Worm (Caenorhabditis elegans) whole organism, L2 larva: Measurements from ENCODE around the gene H10E21.5.
A peak's percentile ranks its signal among the peaks of the same experiment; 100 is the strongest.

ENCODE experiments used
- C34F6.9 ChIP-seq: fragments of 150-350 bp; optimal IDR thresholded peaks from 2 replicates; lab custom pipeline; 2014; ENCODE audit warnings: missing biosample characterization, missing genetic modification characterization
- F13H6.1 ChIP-seq: sonication (generic microtip); optimal IDR thresholded peaks from 2 replicates; lab custom pipeline; 2016; ENCODE audit warnings: missing genetic modification characterization, missing compliant biosample characterization
- R02D3.7 ChIP-seq: fragments of 150-350 bp; optimal IDR thresholded peaks from 2 replicates; lab custom pipeline; 2014; ENCODE audit warnings: missing biosample characterization, missing genetic modification characterization
- ZK546.5 ChIP-seq: sonication (generic microtip); optimal IDR thresholded peaks from 2 replicates; lab custom pipeline; 2017; ENCODE audit warnings: missing biosample characterization, missing genetic modification characterization
- alr-1 ChIP-seq: fragments of 150-350 bp; optimal IDR thresholded peaks from 2 replicates; lab custom pipeline; 2014; ENCODE audit warnings: missing biosample characterization, missing genetic modification characterization
- aly-2 ChIP-seq: fragments of 150-350 bp; optimal IDR thresholded peaks from 2 replicates; lab custom pipeline; 2014; ENCODE audit warnings: missing biosample characterization, missing genetic modification characterization
- ama-1 ChIP-seq: fragments of 150-350 bp; optimal IDR thresholded peaks from 2 replicates; lab custom pipeline; 2018; ENCODE audit warnings: inconsistent platforms
- blmp-1 ChIP-seq: sonication (generic microtip); optimal IDR thresholded peaks from 2 replicates; lab custom pipeline; 2017; ENCODE audit warnings: missing genetic modification characterization, mild to moderate bottlenecking, missing compliant biosample characterization, antibody characterized with exemption, moderate library complexity; ENCODE audit not compliant: insufficient read depth
- ceh-16 ChIP-seq: fragments of 150-350 bp; optimal IDR thresholded peaks from 2 replicates; lab custom pipeline; 2014; ENCODE audit warnings: missing biosample characterization, missing genetic modification characterization
- ceh-82 ChIP-seq: fragments of 150-350 bp; optimal IDR thresholded peaks from 2 replicates; lab custom pipeline; 2014; ENCODE audit warnings: missing biosample characterization, missing genetic modification characterization
- crh-2 ChIP-seq: sonication (generic microtip); optimal IDR thresholded peaks from 2 replicates; lab custom pipeline; 2017; ENCODE audit warnings: missing biosample characterization, missing genetic modification characterization
- dmd-4 ChIP-seq: sonication (generic microtip); optimal IDR thresholded peaks from 2 replicates; lab custom pipeline; 2017; ENCODE audit warnings: missing biosample characterization, missing genetic modification characterization
- egl-27 ChIP-seq: sonication (generic microtip); optimal IDR thresholded peaks from 3 replicates; lab custom pipeline; 2017; ENCODE audit warnings: missing biosample characterization, missing genetic modification reagents, missing genetic modification characterization
- elt-1 ChIP-seq: fragments of 150-350 bp; optimal IDR thresholded peaks from 2 replicates; lab custom pipeline; 2014; ENCODE audit warnings: missing biosample characterization, missing genetic modification characterization
- elt-3 ChIP-seq: sonication (generic microtip); optimal IDR thresholded peaks from 2 replicates; lab custom pipeline; 2017; ENCODE audit warnings: missing biosample characterization, missing genetic modification characterization
- fos-1 ChIP-seq: fragments of 150-350 bp; optimal IDR thresholded peaks from 2 replicates; lab custom pipeline; 2014; ENCODE audit warnings: missing biosample characterization, missing genetic modification characterization
- gmeb-1 ChIP-seq: fragments of 150-350 bp; optimal IDR thresholded peaks from 2 replicates; lab custom pipeline; 2014; ENCODE audit warnings: missing biosample characterization, missing genetic modification characterization
- lin-11 ChIP-seq: fragments of 150-350 bp; sonication (generic microtip); optimal IDR thresholded peaks from 2 replicates; lab custom pipeline; 2014; ENCODE audit warnings: missing biosample characterization, missing genetic modification characterization, inconsistent platforms, mixed read lengths
- lin-13 ChIP-seq: fragments of 150-350 bp; optimal IDR thresholded peaks from 2 replicates; lab custom pipeline; 2014; ENCODE audit warnings: missing biosample characterization, missing genetic modification reagents, missing genetic modification characterization
- lin-39 ChIP-seq: fragments of 150-350 bp; optimal IDR thresholded peaks from 2 replicates; lab custom pipeline; 2014; ENCODE audit warnings: missing biosample characterization, missing genetic modification reagents, missing genetic modification characterization
- lsy-2 ChIP-seq, 2 experiments: fragments of 150-350 bp in 1 of 2; sonication (generic microtip) in 1 of 2; optimal IDR thresholded peaks; 2 replicates each; lab custom pipeline; 2014 to 2017; ENCODE audit warnings: missing biosample characterization in 2 of 2, missing genetic modification characterization in 2 of 2
- mab-5 ChIP-seq: fragments of 150-350 bp; optimal IDR thresholded peaks from 2 replicates; lab custom pipeline; 2014; ENCODE audit warnings: missing biosample characterization, missing genetic modification characterization
- mbf-1 ChIP-seq: sonication (generic microtip); optimal IDR thresholded peaks from 2 replicates; lab custom pipeline; 2017; ENCODE audit warnings: missing biosample characterization, missing genetic modification characterization
- mdl-1 ChIP-seq, 2 experiments: fragments of 150-350 bp in 1 of 2; sonication (generic microtip) in 1 of 2; optimal IDR thresholded peaks; 2 replicates each; lab custom pipeline; 2017; ENCODE audit warnings: missing biosample characterization in 2 of 2, missing genetic modification characterization in 2 of 2
- nhr-10 ChIP-seq: sonication (generic microtip); optimal IDR thresholded peaks from 2 replicates; lab custom pipeline; 2017; ENCODE audit warnings: missing biosample characterization, missing genetic modification characterization
- nhr-11 ChIP-seq: fragments of 150-350 bp; optimal IDR thresholded peaks from 2 replicates; lab custom pipeline; 2014; ENCODE audit warnings: missing biosample characterization, missing genetic modification characterization
- nhr-12 ChIP-seq: fragments of 150-350 bp; optimal IDR thresholded peaks from 2 replicates; lab custom pipeline; 2014; ENCODE audit warnings: missing biosample characterization, missing genetic modification characterization
- nhr-129 ChIP-seq: fragments of 150-350 bp; optimal IDR thresholded peaks from 2 replicates; lab custom pipeline; 2014; ENCODE audit warnings: missing biosample characterization, missing genetic modification characterization
- nhr-21 ChIP-seq: fragments of 150-350 bp; optimal IDR thresholded peaks from 2 replicates; lab custom pipeline; 2014; ENCODE audit warnings: missing biosample characterization, missing genetic modification characterization
- nhr-23 ChIP-seq: fragments of 150-350 bp; optimal IDR thresholded peaks from 2 replicates; lab custom pipeline; 2014; ENCODE audit warnings: missing biosample characterization, missing genetic modification reagents, missing genetic modification characterization
- nhr-237 ChIP-seq: fragments of 150-350 bp; optimal IDR thresholded peaks from 2 replicates; lab custom pipeline; 2014; ENCODE audit warnings: missing biosample characterization, missing genetic modification characterization
- nhr-6 ChIP-seq: fragments of 150-350 bp; optimal IDR thresholded peaks from 2 replicates; lab custom pipeline; 2014; ENCODE audit warnings: missing biosample characterization, missing genetic modification characterization
- nhr-77 ChIP-seq: fragments of 150-350 bp; optimal IDR thresholded peaks from 2 replicates; lab custom pipeline; 2014; ENCODE audit warnings: missing biosample characterization, missing genetic modification characterization
- peb-1 ChIP-seq: fragments of 150-350 bp; optimal IDR thresholded peaks from 2 replicates; lab custom pipeline; 2014; ENCODE audit warnings: missing biosample characterization, missing genetic modification characterization
- sem-4 ChIP-seq: fragments of 150-350 bp; optimal IDR thresholded peaks from 2 replicates; lab custom pipeline; 2014; ENCODE audit warnings: missing biosample characterization, missing genetic modification reagents, missing genetic modification characterization
- sma-3 ChIP-seq: sonication (generic microtip); optimal IDR thresholded peaks from 2 replicates; lab custom pipeline; 2016; ENCODE audit warnings: missing genetic modification reagents, missing genetic modification characterization, missing compliant biosample characterization
- sma-9 ChIP-seq, 2 experiments: fragments of 150-350 bp in 1 of 2; sonication (generic microtip) in 1 of 2; optimal IDR thresholded peaks; 2 replicates each; lab custom pipeline; 2014 to 2016; ENCODE audit warnings: missing genetic modification characterization in 2 of 2, mild to moderate bottlenecking in 1 of 2, missing biosample characterization in 1 of 2, missing compliant biosample characterization in 1 of 2, missing genetic modification reagents in 1 of 2, moderate library complexity in 1 of 2
- snpc-4 ChIP-seq: fragments of 150-350 bp; optimal IDR thresholded peaks from 2 replicates; lab custom pipeline; 2014; ENCODE audit warnings: missing biosample characterization, missing genetic modification characterization
- unc-39 ChIP-seq: fragments of 150-350 bp; optimal IDR thresholded peaks from 2 replicates; lab custom pipeline; 2014; ENCODE audit warnings: missing biosample characterization, missing genetic modification characterization
- unc-55 ChIP-seq: fragments of 150-350 bp; sonication (generic microtip); optimal IDR thresholded peaks from 3 replicates; lab custom pipeline; 2014; ENCODE audit warnings: missing biosample characterization, missing genetic modification reagents, missing genetic modification characterization
- unc-62 ChIP-seq: fragments of 150-350 bp; optimal IDR thresholded peaks from 2 replicates; lab custom pipeline; 2014; ENCODE audit warnings: missing biosample characterization, missing genetic modification reagents, missing genetic modification characterization
- zag-1 ChIP-seq: fragments of 150-350 bp; optimal IDR thresholded peaks from 2 replicates; lab custom pipeline; 2014; ENCODE audit warnings: missing biosample characterization, missing genetic modification characterization
- ztf-1 ChIP-seq: fragments of 200-800 bp; sonication (Bioruptor generic); conservative IDR thresholded peaks from 2 replicates; pipeline ENCODE4 v1.3.6; 2022; ENCODE audit warnings: missing genetic modification characterization, missing compliant biosample characterization
- ztf-11 ChIP-seq: sonication (generic microtip); optimal IDR thresholded peaks from 2 replicates; lab custom pipeline; 2017; ENCODE audit warnings: missing biosample characterization, missing genetic modification characterization
- ztf-4 ChIP-seq: fragments of 150-350 bp; optimal IDR thresholded peaks from 2 replicates; lab custom pipeline; 2014; ENCODE audit warnings: missing biosample characterization, missing genetic modification characterization

Gene H10E21.5

ce11 chrIII:23862-24261 lies at the start of gene H10E21.5:
H10E21.5 (minus strand) TSS chrIII:23962.
- TF ChIP-seq blmp-1 (tag; lab: Kevin White, UChicago) (no peak), C34F6.9 (tag; lab: Kevin White, UChicago) (no peak), nhr-10 (no peak), lin-13 (GFP tag; lab: Kevin White, UChicago) (no peak), ztf-11 (tag; lab: Kevin White, UChicago) (no peak), nhr-129 (tag; lab: Kevin White, UChicago) (no peak), unc-62 (no peak), nhr-77 (no peak), elt-3 (tag; lab: Kevin White, UChicago) (no peak), ztf-4 (tag; lab: Kevin White, UChicago) (no peak)

- no peak for TF ChIP-seq ztf-11 (tag; lab: Kevin White, UChicago)
- no peak for TF ChIP-seq lin-39
These were observed 48.3 kb upstream of the H10E21.5 start for ce11 chrIII:72078-72477.

- TF ChIP-seq C34F6.9 (tag; lab: Kevin White, UChicago) (no peak), aly-2 (tag; lab: Kevin White, UChicago) (no peak), egl-27 (tag; lab: Kevin White, UChicago) (no peak), ztf-4 (tag; lab: Kevin White, UChicago) (no peak), unc-62 (no peak), sma-3 (no peak), ztf-11 (tag; lab: Kevin White, UChicago) (no peak), lsy-2 (tag; optimal IDR thresholded peaks at IDR 0.05; lab: Kevin White, UChicago) (no peak), nhr-129 (tag; lab: Kevin White, UChicago) (no peak), sem-4 (tag; lab: Kevin White, UChicago) (no peak), ZK546.5 (no peak), dmd-4 (tag; lab: Kevin White, UChicago) (no peak)
These were observed 45.9 kb upstream of the H10E21.5 start, which contains the start of gene spt-4 for ce11 chrIII:69652-70051. spt-4 (minus strand) TSS chrIII:69752.

ce11 chrIII:67025-67424 lies 43.3 kb upstream of the H10E21.5 start:
- TF ChIP-seq ztf-1 (GFP tag; lab: Robert Waterston, UW) (no peak), blmp-1 (tag; lab: Kevin White, UChicago) (no peak), sem-4 (tag; lab: Kevin White, UChicago) (peak; percentile 31), nhr-23 (tag; lab: Kevin White, UChicago) (no peak), sma-9 (GFP tag; optimal IDR thresholded peaks at IDR 0.05; lab: Kevin White, UChicago) (peak; percentile 37), sma-9 (tag; optimal IDR thresholded peaks at IDR 0.05; lab: Kevin White, UChicago) (no peak), elt-3 (tag; lab: Kevin White, UChicago) (no peak), ama-1 (lab: Kevin White, UChicago) (peak; percentile 80), nhr-129 (tag; lab: Kevin White, UChicago) (peak; percentile 74), mdl-1 (tag; optimal IDR thresholded peaks at IDR 0.05; lab: Kevin White, UChicago) (no peak), lin-11 (tag; lab: Kevin White, UChicago) (peak; percentile 49), unc-39 (tag; lab: Kevin White, UChicago) (no peak), nhr-12 (no peak), alr-1 (tag; lab: Kevin White, UChicago) (no peak), sma-3 (no peak), aly-2 (tag; lab: Kevin White, UChicago) (no peak), fos-1 (tag; lab: Kevin White, UChicago) (no peak), nhr-10 (no peak), F13H6.1 (tag; lab: Kevin White, UChicago) (peak; percentile 74), unc-55 (GFP tag; lab: Kevin White, UChicago) (peak; percentile 45), zag-1 (no peak), gmeb-1 (tag; lab: Kevin White, UChicago) (no peak), ceh-82 (tag; lab: Kevin White, UChicago) (no peak), crh-2 (tag; lab: Kevin White, UChicago) (no peak), C34F6.9 (tag; lab: Kevin White, UChicago) (peak; percentile 52), nhr-6 (tag; lab: Kevin White, UChicago) (no peak), nhr-21 (tag; lab: Kevin White, UChicago) (no peak), mbf-1 (tag; lab: Kevin White, UChicago) (no peak), nhr-237 (tag; lab: Kevin White, UChicago) (no peak), ZK546.5 (no peak), lsy-2 (tag; optimal IDR thresholded peaks at IDR 0.05; lab: Kevin White, UChicago) (peak in 1 of 2 experiments; percentile 44), elt-1 (tag; lab: Kevin White, UChicago) (no peak), ceh-16 (tag; lab: Kevin White, UChicago) (no peak), mab-5 (tag; lab: Kevin White, UChicago) (no peak), nhr-11 (tag; lab: Kevin White, UChicago) (no peak), snpc-4 (tag; lab: Kevin White, UChicago) (no peak), R02D3.7 (tag; lab: Kevin White, UChicago) (no peak), lin-13 (GFP tag; lab: Kevin White, UChicago) (peak; percentile 20), egl-27 (tag; lab: Kevin White, UChicago) (no peak), ztf-11 (tag; lab: Kevin White, UChicago) (no peak), peb-1 (no peak), unc-62 (no peak), lin-39 (no peak), dmd-4 (tag; lab: Kevin White, UChicago) (no peak)
